Worm (Caenorhabditis elegans) whole organism, L2 larva: ENCODE data around the gene lin-54.

ENCODE experiments used
- aly-2 ChIP-seq: fragments of 150-350 bp; optimal IDR thresholded peaks from 2 replicates; lab custom pipeline; 2014; ENCODE audit warnings: missing biosample characterization, missing genetic modification characterization
- ceh-16 ChIP-seq: fragments of 150-350 bp; optimal IDR thresholded peaks from 2 replicates; lab custom pipeline; 2014; ENCODE audit warnings: missing biosample characterization, missing genetic modification characterization
- elt-3 ChIP-seq: sonication (generic microtip); optimal IDR thresholded peaks from 2 replicates; lab custom pipeline; 2017; ENCODE audit warnings: missing biosample characterization, missing genetic modification characterization
- fos-1 ChIP-seq: fragments of 150-350 bp; optimal IDR thresholded peaks from 2 replicates; lab custom pipeline; 2014; ENCODE audit warnings: missing biosample characterization, missing genetic modification characterization
- lin-13 ChIP-seq: fragments of 150-350 bp; optimal IDR thresholded peaks from 2 replicates; lab custom pipeline; 2014; ENCODE audit warnings: missing biosample characterization, missing genetic modification reagents, missing genetic modification characterization
- lin-39 ChIP-seq: fragments of 150-350 bp; optimal IDR thresholded peaks from 2 replicates; lab custom pipeline; 2014; ENCODE audit warnings: missing biosample characterization, missing genetic modification reagents, missing genetic modification characterization
- mdl-1 ChIP-seq, 2 experiments: fragments of 150-350 bp in 1 of 2; sonication (generic microtip) in 1 of 2; optimal IDR thresholded peaks; 2 replicates each; lab custom pipeline; 2017; ENCODE audit warnings: missing biosample characterization in 2 of 2, missing genetic modification characterization in 2 of 2
- nhr-12 ChIP-seq: fragments of 150-350 bp; optimal IDR thresholded peaks from 2 replicates; lab custom pipeline; 2014; ENCODE audit warnings: missing biosample characterization, missing genetic modification characterization
- nhr-129 ChIP-seq: fragments of 150-350 bp; optimal IDR thresholded peaks from 2 replicates; lab custom pipeline; 2014; ENCODE audit warnings: missing biosample characterization, missing genetic modification characterization
- nhr-25 ChIP-seq: fragments of 150-350 bp; sonication (generic microtip); optimal IDR thresholded peaks from 3 replicates; lab custom pipeline; 2014; ENCODE audit warnings: missing biosample characterization, missing genetic modification characterization
- snpc-4 ChIP-seq: fragments of 150-350 bp; optimal IDR thresholded peaks from 2 replicates; lab custom pipeline; 2014; ENCODE audit warnings: missing biosample characterization, missing genetic modification characterization
- unc-39 ChIP-seq: fragments of 150-350 bp; optimal IDR thresholded peaks from 2 replicates; lab custom pipeline; 2014; ENCODE audit warnings: missing biosample characterization, missing genetic modification characterization
- ztf-4 ChIP-seq: fragments of 150-350 bp; optimal IDR thresholded peaks from 2 replicates; lab custom pipeline; 2014; ENCODE audit warnings: missing biosample characterization, missing genetic modification characterization

ce11 chrIV:13255886-13256285, 15.0 kb downstream of the lin-54 start, which contains the start of gene bus-12:
- TF ChIP-seq aly-2 (no peak), nhr-12 (tag; lab: Kevin White, UChicago) (no peak), ceh-16 (tag; lab: Kevin White, UChicago) (no peak), ztf-4 (tag; lab: Kevin White, UChicago) (no peak), lin-13 (no peak), snpc-4 (tag; lab: Kevin White, UChicago) (no peak), unc-39 (tag; lab: Kevin White, UChicago) (no peak), elt-3 (tag; lab: Kevin White, UChicago) (no peak), nhr-129 (tag; lab: Kevin White, UChicago) (no peak), mdl-1 (tag; optimal IDR thresholded peaks at IDR 0.05; lab: Kevin White, UChicago) (no peak), lin-39 (tag; lab: Kevin White, UChicago) (no peak), nhr-25 (tag; lab: Kevin White, UChicago) (no peak), fos-1 (tag; lab: Kevin White, UChicago) (no peak)
